Worm (Caenorhabditis elegans): ENCODE data around the gene fipr-21.

The fipr-21 gene

ce11 chrX:10277118-10277517, 27.2 kb upstream of the fipr-21 start:
- TF ChIP-seq nhr-20 (tag; optimal IDR thresholded peaks at IDR 0.05): peak; percentile 58
- TF ChIP-seq unc-98 (GFP tag; IDR thresholded peaks at IDR 0.05): no peak
- TF ChIP-seq mef-2 (tag; optimal IDR thresholded peaks at IDR 0.05): no peak
- TF ChIP-seq dpl-1 (GFP tag; optimal IDR thresholded peaks at IDR 0.05): no peak
- no peak for TF ChIP-seq lin-13 (GFP tag; optimal IDR thresholded peaks at IDR 0.05)
- TF ChIP-seq snu-23 (GFP tag; optimal IDR thresholded peaks at IDR 0.05): no peak
- TF ChIP-seq elt-2 (tag; optimal IDR thresholded peaks at IDR 0.05): no peak
- TF ChIP-seq nhr-85 (tag): peak; percentile 70
- TF ChIP-seq unc-30 (tag; optimal IDR thresholded peaks at IDR 0.05): no peak
- no peak for TF ChIP-seq lsy-2 (tag; optimal IDR thresholded peaks at IDR 0.05)
- TF ChIP-seq C34B4.2 (tag; optimal IDR thresholded peaks at IDR 0.05): no peak
- TF ChIP-seq nhr-90 (tag; optimal IDR thresholded peaks at IDR 0.05; ENCODE audit: poor library complexity): no peak
- no peak for TF ChIP-seq nhr-237 (tag; optimal IDR thresholded peaks at IDR 0.05)

- TF ChIP-seq mep-1 (tag; optimal IDR thresholded peaks at IDR 0.05) (no peak), jun-1 (tag; optimal IDR thresholded peaks at IDR 0.05) (no peak), zip-4 (GFP tag; optimal IDR thresholded peaks at IDR 0.05) (no peak), dpl-1 (GFP tag; optimal IDR thresholded peaks at IDR 0.05) (no peak), hlh-4 (tag; optimal IDR thresholded peaks at IDR 0.05) (no peak), grh-1 (GFP tag; IDR thresholded peaks at IDR 0.05) (no peak)
These were observed 25.0 kb upstream of the fipr-21 start, which contains the start of gene slc-9B.1 for ce11 chrX:10279299-10279698. TSS of gene slc-9B.1 (plus strand) at chrX:10279599.

ce11 chrX:10285634-10286033, 18.7 kb upstream of the fipr-21 start, which contains the start of gene npr-6:
TSS of gene npr-6 (minus strand) at chrX:10285734.
- TF ChIP-seq nhr-20 (tag; optimal IDR thresholded peaks at IDR 0.05) (no peak), tlp-1 (tag; optimal IDR thresholded peaks at IDR 0.05) (no peak), ets-5 (GFP tag; IDR thresholded peaks at IDR 0.05) (no peak), aly-2 (tag; optimal IDR thresholded peaks at IDR 0.05) (no peak), lir-3 (tag; optimal IDR thresholded peaks at IDR 0.05; ENCODE audit: poor library complexity) (no peak), lsy-2 (tag; optimal IDR thresholded peaks at IDR 0.05) (no peak), mef-2 (tag; optimal IDR thresholded peaks at IDR 0.05) (no peak), F16B12.6 (tag; optimal IDR thresholded peaks at IDR 0.05) (no peak), pqm-1 (tag; optimal IDR thresholded peaks at IDR 0.05) (no peak), snpc-4 (tag; optimal IDR thresholded peaks at IDR 0.05) (no peak), elt-2 (tag; optimal IDR thresholded peaks at IDR 0.05) (no peak)

ce11 chrX:10297410-10297809, 6.9 kb upstream of the fipr-21 start:
- TF ChIP-seq Y116A8C.19 (tag; optimal IDR thresholded peaks at IDR 0.05; ENCODE audit: borderline replicate concordance) (no peak), nhr-90 (tag; optimal IDR thresholded peaks at IDR 0.05; ENCODE audit: poor library complexity) (no peak), lin-14 (GFP tag; optimal IDR thresholded peaks at IDR 0.05) (no peak), efl-1 (optimal IDR thresholded peaks at IDR 0.05) (no peak), efl-1 (GFP tag; optimal IDR thresholded peaks at IDR 0.05 in 1 of 2) (peak in 1 of 2 experiments; percentile 60), ceh-8 (GFP tag; optimal IDR thresholded peaks at IDR 0.05) (no peak), mab-9 (GFP tag; IDR thresholded peaks at IDR 0.05) (no peak)

ce11 chrX:10301920-10302319, 2.4 kb upstream of the fipr-21 start:
- TF ChIP-seq unc-86 (tag; optimal IDR thresholded peaks at IDR 0.05): no peak
- TF ChIP-seq unc-30 (tag; optimal IDR thresholded peaks at IDR 0.05): no peak
- no peak for TF ChIP-seq nhr-28 (tag; optimal IDR thresholded peaks at IDR 0.05)
- TF ChIP-seq C04F5.9 (tag; optimal IDR thresholded peaks at IDR 0.05): no peak
- TF ChIP-seq swsn-7 (tag; optimal IDR thresholded peaks at IDR 0.05): no peak
- TF ChIP-seq mab-9 (GFP tag; IDR thresholded peaks at IDR 0.05): no peak
- TF ChIP-seq ets-5 (GFP tag; IDR thresholded peaks at IDR 0.05): no peak
- no peak for TF ChIP-seq C34B4.2 (tag; optimal IDR thresholded peaks at IDR 0.05)
- no peak for TF ChIP-seq nhr-77 (tag; optimal IDR thresholded peaks at IDR 0.05)
- no peak for TF ChIP-seq unc-130 (tag; optimal IDR thresholded peaks at IDR 0.05)
- TF ChIP-seq efl-1 (optimal IDR thresholded peaks at IDR 0.05): no peak
- no peak for TF ChIP-seq efl-1 (GFP tag; optimal IDR thresholded peaks at IDR 0.05 in 1 of 2)
- peak; percentile 93 for TF ChIP-seq nhr-85 (tag)
- TF ChIP-seq lir-3 (tag; optimal IDR thresholded peaks at IDR 0.05; ENCODE audit: poor library complexity): no peak
- TF ChIP-seq elt-3 (tag; optimal IDR thresholded peaks at IDR 0.05): peak in 1 of 6 experiments; percentile 9
- no peak for TF ChIP-seq zag-1 (tag; optimal IDR thresholded peaks at IDR 0.05)
- no peak for TF ChIP-seq dpl-1 (GFP tag; optimal IDR thresholded peaks at IDR 0.05)
- TF ChIP-seq snpc-4 (tag; optimal IDR thresholded peaks at IDR 0.05): no peak
- TF ChIP-seq ama-1 (optimal IDR thresholded peaks at IDR 0.05): no peak
- TF ChIP-seq C16A3.4 (tag; optimal IDR thresholded peaks at IDR 0.05): no peak
- TF ChIP-seq fkh-10 (GFP tag; optimal IDR thresholded peaks at IDR 0.05): no peak
- no peak for TF ChIP-seq rnt-1 (tag; optimal IDR thresholded peaks at IDR 0.05)
- TF ChIP-seq tbx-2 (tag; optimal IDR thresholded peaks at IDR 0.05): no peak
- peak; percentile 8 for TF ChIP-seq snu-23 (GFP tag; optimal IDR thresholded peaks at IDR 0.05)
- no peak for TF ChIP-seq fos-1 (tag; optimal IDR thresholded peaks at IDR 0.05)
- TF ChIP-seq nhr-19 (GFP tag; conservative IDR thresholded peaks at IDR 0.05): no peak
